Worm (Caenorhabditis elegans): Measurements from ENCODE around the gene F29G6.1.

F29G6.1 gene

ce11 chrX:11547442-11548023 is 45.5 kb downstream of the F29G6.1 start:
- TF ChIP-seq mcd-1 (GFP tag; IDR thresholded peaks at IDR 0.05) (no peak), ztf-6 (GFP tag; IDR thresholded peaks at IDR 0.05) (no peak), snpc-3.4 (tag; optimal IDR thresholded peaks at IDR 0.05) (no peak), mel-28 (tag; optimal IDR thresholded peaks at IDR 0.05; ENCODE audit: borderline replicate concordance) (no peak), ceh-27 (GFP tag; optimal IDR thresholded peaks at IDR 0.05) (no peak), lsl-1 (GFP tag; optimal IDR thresholded peaks at IDR 0.05) (no peak), unc-130 (GFP tag; optimal IDR thresholded peaks at IDR 0.05) (no peak), hmg-20 (GFP tag; IDR thresholded peaks at IDR 0.05) (no peak), D2030.7 (GFP tag; IDR thresholded peaks at IDR 0.05) (no peak), efl-1 (GFP tag; optimal IDR thresholded peaks at IDR 0.05) (no peak), dpl-1 (GFP tag; optimal IDR thresholded peaks at IDR 0.05) (no peak), F52B5.7 (tag; optimal IDR thresholded peaks at IDR 0.05) (no peak), lin-54 (GFP tag; optimal IDR thresholded peaks at IDR 0.05) (no peak), ccch-3 (GFP tag; optimal IDR thresholded peaks at IDR 0.05) (no peak), ceh-79 (tag; optimal IDR thresholded peaks at IDR 0.05) (no peak), madf-6 (GFP tag; IDR thresholded peaks at IDR 0.05) (no peak), lin-35 (GFP tag; optimal IDR thresholded peaks at IDR 0.05) (no peak), F55B11.4 (tag; optimal IDR thresholded peaks at IDR 0.05; ENCODE audit: borderline replicate concordance, insufficient read depth) (no peak)

- TF ChIP-seq C17E4.6 (GFP tag; IDR thresholded peaks at IDR 0.05) (no peak), ceh-79 (tag; optimal IDR thresholded peaks at IDR 0.05) (no peak), B0019.2 (GFP tag; conservative IDR thresholded peaks at IDR 0.05) (no peak), hlh-12 (tag; optimal IDR thresholded peaks at IDR 0.05) (no peak), nfya-1 (tag; optimal IDR thresholded peaks at IDR 0.05; ENCODE audit: borderline replicate concordance, insufficient read depth) (no peak), ztf-25 (GFP tag; IDR thresholded peaks at IDR 0.05) (no peak), F37B4.10 (GFP tag; IDR thresholded peaks at IDR 0.05) (no peak), nhr-27 (tag; optimal IDR thresholded peaks at IDR 0.05) (no peak), athp-1 (tag; optimal IDR thresholded peaks at IDR 0.05) (no peak), ceh-40 (GFP tag; IDR thresholded peaks at IDR 0.05) (no peak), F10E7.11 (tag; optimal IDR thresholded peaks at IDR 0.05) (no peak), somi-1 (GFP tag; optimal IDR thresholded peaks at IDR 0.05) (no peak)
These were observed 46.2 kb downstream of the F29G6.1 start, which contains the start of gene mig-2 for ce11 chrX:11548308-11548707. Gene mig-2 (plus strand): TSS chrX:11548608.

- TF ChIP-seq F22D6.2 (tag; optimal IDR thresholded peaks at IDR 0.05), result no peak
These were observed 49.7 kb downstream of the F29G6.1 start for ce11 chrX:11551808-11552207.

ce11 chrX:11552879-11553278 is 50.8 kb downstream of the F29G6.1 start:
- TF ChIP-seq lin-40 (tag; optimal IDR thresholded peaks at IDR 0.05) (no peak), F37B4.10 (GFP tag; IDR thresholded peaks at IDR 0.05) (no peak), Y53G8AR.9 (GFP tag; conservative IDR thresholded peaks at IDR 0.05) (no peak), lin-26 (GFP tag; IDR thresholded peaks at IDR 0.05) (no peak), mcd-1 (GFP tag; IDR thresholded peaks at IDR 0.05) (no peak), gei-17 (GFP tag; optimal IDR thresholded peaks at IDR 0.05) (no peak), Y53F4B.3 (GFP tag; IDR thresholded peaks at IDR 0.05) (no peak), egl-18 (GFP tag; IDR thresholded peaks at IDR 0.05) (no peak), zfh-2 (GFP tag; conservative IDR thresholded peaks at IDR 0.05) (no peak), ztf-22 (GFP tag; optimal IDR thresholded peaks at IDR 0.05) (no peak), mes-4 (tag; optimal IDR thresholded peaks at IDR 0.05) (no peak), Y56A3A.18 (GFP tag; IDR thresholded peaks at IDR 0.05) (no peak)

All from whole organism, young adult.